Fruit fly (Drosophila melanogaster): ENCODE measurements around the gene CG44040.

The CG44040 gene

dm6 chr3R:15319912-15320746 is at the start of gene CG44040, which contains the start of gene CG6276:
Gene CG44040, plus strand, starts transcription at chr3R:15320378.
Gene CG6276, minus strand, starts transcription at chr3R:15320069.
- TF ChIP-seq CG8119 (GFP tag; IDR thresholded peaks at IDR 0.05) (peak; percentile 37; the same call in 1 of the 3 replicates), fkh (GFP tag; optimal IDR thresholded peaks at IDR 0.05) (peak; percentile 59), CG3032 (tag; optimal IDR thresholded peaks at IDR 0.05) (peak; percentile 55), Eip93F (GFP tag; optimal IDR thresholded peaks at IDR 0.05) (no peak), CG6808 (GFP tag; optimal IDR thresholded peaks at IDR 0.05) (peak; percentile 50), Smox (GFP tag; optimal IDR thresholded peaks at IDR 0.05) (no peak), lz (GFP tag; optimal IDR thresholded peaks at IDR 0.05) (peak; percentile 68), fd85E (GFP tag; optimal IDR thresholded peaks at IDR 0.05) (no peak), Blimp-1 (GFP tag; optimal IDR thresholded peaks at IDR 0.05) (peak; percentile 7), CG4318 (GFP tag; optimal IDR thresholded peaks at IDR 0.05) (no peak), CG32006 (GFP tag; optimal IDR thresholded peaks at IDR 0.05) (peak; percentile 63), dsx (GFP tag; optimal IDR thresholded peaks at IDR 0.05; ENCODE audit: poor library complexity, severe bottlenecking) (peak; percentile 31), topi (GFP tag; optimal IDR thresholded peaks at IDR 0.05) (peak; percentile 63), cyc (GFP tag; optimal IDR thresholded peaks at IDR 0.05) (peak; percentile 37), Met (GFP tag; optimal IDR thresholded peaks at IDR 0.05) (peak; percentile 58), net (GFP tag; optimal IDR thresholded peaks at IDR 0.05) (no peak), CG6163 (GFP tag; IDR thresholded peaks at IDR 0.05) (peak; percentile 59), CG8319 (GFP tag; optimal IDR thresholded peaks at IDR 0.05) (no peak), ss (GFP tag; optimal IDR thresholded peaks at IDR 0.05) (peak in 1 of 2 experiments; percentile 42), CG1621 (tag; optimal IDR thresholded peaks at IDR 0.05) (peak; percentile 26), Hr4 (GFP tag; optimal IDR thresholded peaks at IDR 0.05) (peak; percentile 50), Sox15 (GFP tag; optimal IDR thresholded peaks at IDR 0.05) (peak; percentile 20), CG6792 (GFP tag; optimal IDR thresholded peaks at IDR 0.05) (peak; percentile 46), spab (GFP tag; optimal IDR thresholded peaks at IDR 0.05) (no peak), Lpt (GFP tag; optimal IDR thresholded peaks at IDR 0.05) (peak; percentile 2), CG3919 (GFP tag; optimal IDR thresholded peaks at IDR 0.05) (peak; percentile 63), CG16779 (tag; optimal IDR thresholded peaks at IDR 0.05) (no peak), dac (GFP tag; optimal IDR thresholded peaks at IDR 0.05) (peak; percentile 51), pdm3 (GFP tag; optimal IDR thresholded peaks at IDR 0.05) (peak; percentile 69), CG9139 (GFP tag; optimal IDR thresholded peaks at IDR 0.05) (no peak), achi (GFP tag; optimal IDR thresholded peaks at IDR 0.05) (peak; percentile 48), OdsH (GFP tag; optimal IDR thresholded peaks at IDR 0.05) (peak; percentile 59), CG11294 (GFP tag; IDR thresholded peaks at IDR 0.05) (peak; percentile 10; the same call in 1 of the 2 replicates), CG31627 (GFP tag; optimal IDR thresholded peaks at IDR 0.05) (peak; percentile 57), CG7368 (GFP tag; optimal IDR thresholded peaks at IDR 0.05) (peak; percentile 24), CG10669 (GFP tag; optimal IDR thresholded peaks at IDR 0.05) (peak; percentile 50), svp (GFP tag) (no peak), Hr39 (GFP tag; optimal IDR thresholded peaks at IDR 0.05) (peak; percentile 55), acj6 (GFP tag; optimal IDR thresholded peaks at IDR 0.05) (peak; percentile 56), fd59A (GFP tag; optimal IDR thresholded peaks at IDR 0.05) (peak; percentile 30), Hr38 (GFP tag; optimal IDR thresholded peaks at IDR 0.05) (no peak), Eip75B (GFP tag; optimal IDR thresholded peaks at IDR 0.05) (peak; percentile 61), CG10631 (GFP tag; optimal IDR thresholded peaks at IDR 0.05) (peak; percentile 58), Ets96B (tag; optimal IDR thresholded peaks at IDR 0.05) (peak; percentile 34), vri (GFP tag; optimal IDR thresholded peaks at IDR 0.05) (no peak), Eip78C (GFP tag) (peak; percentile 89), Ets21C (GFP tag; optimal IDR thresholded peaks at IDR 0.05) (peak; percentile 58), CG11762 (GFP tag; optimal IDR thresholded peaks at IDR 0.05; ENCODE audit: insufficient read depth) (peak; percentile 16), CG8632 (GFP tag; optimal IDR thresholded peaks at IDR 0.05) (peak; percentile 40), Sox102F (GFP tag; optimal IDR thresholded peaks at IDR 0.05) (no peak)
